Fruit fly (Drosophila melanogaster) whole organism, embryonic: ENCODE results near the gene CG14882.

ENCODE experiments used
- Adf1 ChIP-seq: fragments of 200-800 bp; sonication (Bioruptor generic); IDR thresholded peaks from 2 replicates; pipeline ENCODE4 v1.3.6; 2022; ENCODE audit warnings: missing biosample characterization, missing genetic modification characterization
- Bgb ChIP-seq: fragments of 200-800 bp; sonication (Bioruptor generic); IDR thresholded peaks from 2 replicates; pipeline ENCODE4 v1.3.6; 2022; ENCODE audit warnings: missing biosample characterization, missing genetic modification characterization; ENCODE audit not compliant: partially characterized antibody
- Bteb2 ChIP-seq: fragments of 200-800 bp; sonication (Bioruptor generic); optimal IDR thresholded peaks from 2 replicates; lab custom pipeline; 2016; ENCODE audit warnings: missing biosample characterization, missing genetic modification characterization
- CG10321 ChIP-seq: fragments of 200-800 bp; sonication (Bioruptor generic); IDR thresholded peaks from 2 replicates; pipeline ENCODE4 v1.3.6; 2022; ENCODE audit warnings: missing biosample characterization, missing genetic modification characterization
- CG11456 ChIP-seq: fragments of 200-800 bp; sonication (Bioruptor generic); IDR thresholded peaks from 3 replicates; pipeline ENCODE4 v1.3.6; 2022; ENCODE audit warnings: missing biosample characterization, missing genetic modification characterization
- CG11695 ChIP-seq: fragments of 200-800 bp; sonication (Bioruptor generic); IDR thresholded peaks from 3 replicates; pipeline ENCODE4 v1.3.6; 2022; ENCODE audit warnings: missing biosample characterization, missing genetic modification characterization
- CG17385 ChIP-seq: fragments of 200-800 bp; sonication (Bioruptor generic); optimal IDR thresholded peaks from 3 replicates; lab custom pipeline; 2018; ENCODE audit warnings: missing biosample characterization, mild to moderate bottlenecking, missing genetic modification characterization
- CG18599 ChIP-seq: fragments of 200-800 bp; sonication (Bioruptor generic); optimal IDR thresholded peaks from 3 replicates; lab custom pipeline; 2017; ENCODE audit warnings: missing biosample characterization, missing genetic modification characterization, mild to moderate bottlenecking, moderate library complexity, missing genetic modification reagents
- CG2889 ChIP-seq: fragments of 200-800 bp; sonication (Bioruptor generic); IDR thresholded peaks from 3 replicates; pipeline ENCODE4 v1.3.6; 2022; ENCODE audit warnings: missing biosample characterization, missing genetic modification characterization
- CG34376 ChIP-seq: fragments of 200-800 bp; sonication (Bioruptor generic); optimal IDR thresholded peaks from 2 replicates; lab custom pipeline; 2018; ENCODE audit warnings: missing biosample characterization, mild to moderate bottlenecking, missing genetic modification characterization
- CG42726 ChIP-seq: fragments of 200-800 bp; sonication (Bioruptor generic); IDR thresholded peaks from 2 replicates; pipeline ENCODE4 v1.3.6; 2022; ENCODE audit warnings: missing biosample characterization, missing genetic modification characterization; ENCODE audit not compliant: partially characterized antibody
- CG4360 ChIP-seq: fragments of 200-800 bp; sonication (Bioruptor generic); IDR thresholded peaks from 2 replicates; pipeline ENCODE4 v1.3.6; 2022; ENCODE audit warnings: missing biosample characterization, missing genetic modification characterization
- CG4404 ChIP-seq: fragments of 200-800 bp; sonication (Bioruptor generic); IDR thresholded peaks from 2 replicates; pipeline ENCODE4 v1.3.6; 2022; ENCODE audit warnings: missing biosample characterization, missing genetic modification characterization
- CG4854 ChIP-seq: fragments of 200-800 bp; sonication (Bioruptor generic); optimal IDR thresholded peaks from 2 replicates; lab custom pipeline; 2016; ENCODE audit warnings: missing biosample characterization, missing genetic modification characterization, inconsistent platforms
- CG5245 ChIP-seq: fragments of 200-800 bp; sonication (Bioruptor generic); optimal IDR thresholded peaks from 3 replicates; lab custom pipeline; 2016; ENCODE audit warnings: missing biosample characterization, missing genetic modification characterization
- CG6272 ChIP-seq: fragments of 200-800 bp; sonication (Bioruptor generic); IDR thresholded peaks from 2 replicates; pipeline ENCODE4 v1.3.6; 2022; ENCODE audit warnings: missing biosample characterization, missing genetic modification characterization
- CG7786 ChIP-seq: fragments of 200-800 bp; sonication (Bioruptor generic); optimal IDR thresholded peaks from 2 replicates; lab custom pipeline; 2016; ENCODE audit warnings: missing biosample characterization, missing genetic modification characterization
- CG8478 ChIP-seq: fragments of >200 bp; optimal IDR thresholded peaks from 2 replicates; lab custom pipeline; 2018
- CTCF ChIP-seq: fragments of 200-800 bp; sonication (Bioruptor generic); optimal IDR thresholded peaks from 2 replicates; lab custom pipeline; 2017; ENCODE audit warnings: missing biosample characterization, mild to moderate bottlenecking, missing genetic modification characterization, moderate library complexity
- CoRest ChIP-seq: fragments of 200-800 bp; sonication (Bioruptor generic); optimal IDR thresholded peaks from 3 replicates; lab custom pipeline; 2018; ENCODE audit warnings: missing biosample characterization, mild to moderate bottlenecking, missing genetic modification characterization, moderate library complexity
- Dip3 ChIP-seq: fragments of 200-800 bp; sonication (Bioruptor generic); optimal IDR thresholded peaks from 3 replicates; lab custom pipeline; 2016; ENCODE audit warnings: missing biosample characterization, missing genetic modification characterization
- Drgx ChIP-seq: fragments of 200-800 bp; sonication (Bioruptor generic); IDR thresholded peaks from 2 replicates; pipeline ENCODE4 v1.3.6; 2022; ENCODE audit warnings: missing biosample characterization, missing genetic modification characterization
- HmgD ChIP-seq: fragments of 200-800 bp; sonication (Bioruptor generic); optimal IDR thresholded peaks from 3 replicates; lab custom pipeline; 2016; ENCODE audit warnings: missing biosample characterization, missing genetic modification characterization
- Jarid2 ChIP-seq: fragments of 200-800 bp; sonication (Bioruptor generic); optimal IDR thresholded peaks from 3 replicates; lab custom pipeline; 2017; ENCODE audit warnings: mild to moderate bottlenecking, missing biosample characterization, missing genetic modification reagents, missing genetic modification characterization
- Myb ChIP-seq: fragments of 200-800 bp; sonication (Bioruptor generic); optimal IDR thresholded peaks from 2 replicates; lab custom pipeline; 2016; ENCODE audit warnings: missing biosample characterization, missing genetic modification characterization
- Nf-YA ChIP-seq: fragments of 200-800 bp; sonication (Bioruptor generic); IDR thresholded peaks from 2 replicates; pipeline ENCODE4 v1.3.6; 2022; ENCODE audit warnings: missing biosample characterization, missing genetic modification characterization
- Nf-YB ChIP-seq: fragments of 200-800 bp; sonication (Bioruptor generic); optimal IDR thresholded peaks from 3 replicates; lab custom pipeline; 2019; ENCODE audit warnings: missing biosample characterization, mild to moderate bottlenecking, missing genetic modification characterization, moderate library complexity
- Nf-YC ChIP-seq: fragments of 200-800 bp; optimal IDR thresholded peaks from 3 replicates; lab custom pipeline; 2019; ENCODE audit warnings: missing biosample characterization, mild to moderate bottlenecking, missing genetic modification characterization, moderate library complexity
- Rfx ChIP-seq: fragments of 200-800 bp; sonication (Bioruptor generic); IDR thresholded peaks from 2 replicates; pipeline ENCODE4 v1.3.6; 2022; ENCODE audit warnings: missing biosample characterization, missing genetic modification characterization
- Taf1 ChIP-seq: fragments of 200-800 bp; sonication (Bioruptor generic); IDR thresholded peaks from 2 replicates; pipeline ENCODE4 v1.3.6; 2022; ENCODE audit warnings: missing biosample characterization, missing genetic modification characterization
- chm ChIP-seq: fragments of 200-800 bp; sonication (Bioruptor generic); IDR thresholded peaks from 2 replicates; pipeline ENCODE4 v1.3.6; 2022; ENCODE audit warnings: missing biosample characterization, missing genetic modification characterization
- crp ChIP-seq, 2 experiments: fragments of 200-800 bp; sonication (Bioruptor generic); optimal IDR thresholded peaks; 2 replicates in 1 of 2; 3 replicates in 1 of 2; lab custom pipeline; 2017; ENCODE audit warnings: missing biosample characterization in 2 of 2, missing genetic modification characterization in 2 of 2, mild to moderate bottlenecking in 1 of 2, moderate library complexity in 1 of 2
- dm ChIP-seq: fragments of 200-800 bp; sonication (Bioruptor generic); optimal IDR thresholded peaks from 3 replicates; lab custom pipeline; 2016; ENCODE audit warnings: missing biosample characterization, missing genetic modification characterization
- her ChIP-seq: fragments of 200-800 bp; sonication (Bioruptor generic); optimal IDR thresholded peaks from 2 replicates; lab custom pipeline; 2016; ENCODE audit warnings: missing biosample characterization, missing genetic modification characterization
- hkb ChIP-seq, 2 experiments: fragments of 200-800 bp in 1 of 2; fragments of >200 bp in 1 of 2; sonication (Bioruptor generic) in 1 of 2; IDR thresholded peaks in 1 of 2; optimal IDR thresholded peaks in 1 of 2; 2 replicates each; pipeline versions ENCODE4 v1.3.6 to Lab custom; 2017 to 2022; ENCODE audit warnings: missing biosample characterization in 1 of 2, missing genetic modification characterization in 1 of 2
- insv ChIP-seq, 2 experiments: fragments of 200-800 bp; sonication (Bioruptor generic); optimal IDR thresholded peaks; 3 replicates each; lab custom pipeline; 2016 to 2018; ENCODE audit warnings: missing biosample characterization in 2 of 2, missing genetic modification characterization in 2 of 2
- jigr1 ChIP-seq: fragments of 200-800 bp; sonication (Bioruptor generic); IDR thresholded peaks from 3 replicates; pipeline ENCODE4 v1.3.6; 2022; ENCODE audit warnings: missing biosample characterization, missing genetic modification characterization
- kni ChIP-seq: fragments of 200-800 bp; sonication (Bioruptor generic); optimal IDR thresholded peaks from 3 replicates; lab custom pipeline; 2017; ENCODE audit warnings: mild to moderate bottlenecking, missing biosample characterization, missing genetic modification reagents, missing genetic modification characterization
- knrl ChIP-seq: fragments of 200-800 bp; sonication (Bioruptor generic); IDR thresholded peaks from 3 replicates; pipeline ENCODE4 v1.3.6; 2022; ENCODE audit warnings: missing biosample characterization, missing genetic modification characterization; ENCODE audit not compliant: partially characterized antibody
- pfk ChIP-seq: fragments of 200-800 bp; sonication (Bioruptor generic); optimal IDR thresholded peaks from 2 replicates; lab custom pipeline; 2018; ENCODE audit warnings: missing biosample characterization, mild to moderate bottlenecking, missing genetic modification characterization, moderate library complexity
- pho ChIP-seq: fragments of 200-800 bp; sonication (Bioruptor generic); optimal IDR thresholded peaks from 2 replicates; lab custom pipeline; 2016; ENCODE audit warnings: missing biosample characterization, missing genetic modification characterization
- phol ChIP-seq: fragments of 200-800 bp; sonication (Bioruptor generic); optimal IDR thresholded peaks from 3 replicates; lab custom pipeline; 2018; ENCODE audit warnings: missing biosample characterization, mild to moderate bottlenecking, missing genetic modification characterization, moderate library complexity
- sc ChIP-seq, 3 experiments: fragments of >200 bp in 2 of 3; fragments of 200-800 bp in 1 of 3; sonication (Bioruptor generic) in 1 of 3; optimal IDR thresholded peaks; 2 replicates in 2 of 3; 3 replicates in 1 of 3; lab custom pipeline; 2017; ENCODE audit warnings: mild to moderate bottlenecking in 1 of 3, missing biosample characterization in 1 of 3, missing genetic modification characterization in 1 of 3, missing genetic modification reagents in 1 of 3
- scrt ChIP-seq: fragments of 200-800 bp; sonication (Bioruptor generic); optimal IDR thresholded peaks from 2 replicates; lab custom pipeline; 2018; ENCODE audit warnings: missing biosample characterization, mild to moderate bottlenecking, missing genetic modification characterization, moderate library complexity
- seq ChIP-seq: fragments of 200-800 bp; sonication (Bioruptor generic); IDR thresholded peaks from 2 replicates; pipeline ENCODE4 v1.3.6; 2022; ENCODE audit warnings: missing biosample characterization, missing genetic modification characterization
- tll ChIP-seq, 2 experiments: fragments of 200-800 bp in 1 of 2; fragments of >200 bp in 1 of 2; sonication (Bioruptor generic) in 1 of 2; optimal IDR thresholded peaks; 2 replicates each; lab custom pipeline; 2017 to 2019; ENCODE audit warnings: missing biosample characterization in 2 of 2, missing genetic modification characterization in 2 of 2, mild to moderate bottlenecking in 1 of 2, moderate library complexity in 1 of 2
- ttk ChIP-seq: fragments of 200-800 bp; sonication (Bioruptor generic); IDR thresholded peaks from 2 replicates; pipeline ENCODE4 v2.1.2; 2022; ENCODE audit warnings: missing biosample characterization, missing genetic modification characterization
- z ChIP-seq: fragments of 200-800 bp; sonication (Bioruptor generic); IDR thresholded peaks from 3 replicates; pipeline ENCODE4 v1.3.6; 2022; ENCODE audit warnings: missing biosample characterization, missing genetic modification characterization

CG14882 gene

dm6 chr3R:16403734-16404057, 39.3 kb upstream of the CG14882 start (continued):
- no peak for TF ChIP-seq CG4404 (GFP tag; lab: Robert Waterston, UW)
- 0 out of 2 replicates have a peak, but pooled peaks have one; percentile 37 for TF ChIP-seq ttk (GFP tag; lab: Robert Waterston, UW)
- TF ChIP-seq CG10321 (GFP tag; lab: Robert Waterston, UW), result peak; percentile 92
- TF ChIP-seq Bteb2 (GFP tag; lab: Kevin White, UChicago), result no peak
- TF ChIP-seq her (GFP tag; lab: Kevin White, UChicago), result no peak
- TF ChIP-seq dm (GFP tag; lab: Kevin White, UChicago), result no peak
- no peak for TF ChIP-seq CG42726 (GFP tag; lab: Robert Waterston, UW)
- peak; percentile 56 for TF ChIP-seq Jarid2 (GFP tag; lab: Kevin White, UChicago)
- peak; percentile 46 for TF ChIP-seq CTCF
- no peak for TF ChIP-seq chm
- TF ChIP-seq sc (optimal IDR thresholded peaks at IDR 0.05; lab: Kevin White, UChicago), result no peak
- no peak for TF ChIP-seq sc (GFP tag; optimal IDR thresholded peaks at IDR 0.05; lab: Kevin White, UChicago)
- 0 out of 2 replicates have a peak, but pooled peaks have one; percentile 30 for TF ChIP-seq Bgb
- no peak for TF ChIP-seq CG17385 (GFP tag; lab: Kevin White, UChicago)
- TF ChIP-seq CG11695, result no peak
- TF ChIP-seq phol (tag; lab: Kevin White, UChicago), result peak; percentile 30
- peak in 1 of 2 experiments; percentile 52 for TF ChIP-seq insv (GFP tag; optimal IDR thresholded peaks at IDR 0.05; lab: Kevin White, UChicago)
- no peak for TF ChIP-seq crp (GFP tag; optimal IDR thresholded peaks at IDR 0.05; lab: Kevin White, UChicago)
- TF ChIP-seq CoRest (tag; lab: Kevin White, UChicago), result peak; percentile 42
- no peak for TF ChIP-seq pho (GFP tag; lab: Kevin White, UChicago)
- TF ChIP-seq knrl (GFP tag; lab: Robert Waterston, UW), result peak; percentile 18; the same call in 1 of the 3 replicates
- peak; percentile 98 for TF ChIP-seq CG8478 (lab: Kevin White, UChicago)
- TF ChIP-seq kni (GFP tag; lab: Kevin White, UChicago), result peak; percentile 5
- no peak for TF ChIP-seq scrt
- TF ChIP-seq Adf1 (GFP tag; lab: Robert Waterston, UW), result peak; percentile 63; the same call in 1 of the 2 replicates
- TF ChIP-seq Rfx, result peak; percentile 74
- peak; percentile 99 for TF ChIP-seq pfk (GFP tag; lab: Kevin White, UChicago)
- peak; percentile 94 for TF ChIP-seq z (GFP tag; lab: Robert Waterston, UW)
- TF ChIP-seq Nf-YA, result peak; percentile 74
- TF ChIP-seq hkb (optimal IDR thresholded peaks at IDR 0.05; lab: Kevin White, UChicago), result no peak
- TF ChIP-seq hkb (GFP tag; IDR thresholded peaks at IDR 0.05; lab: Robert Waterston, UW), result no peak
- TF ChIP-seq CG18599 (GFP tag; lab: Kevin White, UChicago), result no peak
- TF ChIP-seq Dip3 (GFP tag; lab: Kevin White, UChicago), result no peak
- TF ChIP-seq Nf-YB, result peak; percentile 99
- TF ChIP-seq Myb (GFP tag; lab: Kevin White, UChicago), result no peak
- no peak for TF ChIP-seq CG6272 (GFP tag; lab: Robert Waterston, UW)
- TF ChIP-seq tll (GFP tag; optimal IDR thresholded peaks at IDR 0.05; lab: Kevin White, UChicago), result peak in 1 of 2 experiments; percentile 16
- TF ChIP-seq Drgx (GFP tag; lab: Robert Waterston, UW), result 0 out of 2 replicates have a peak, but pooled peaks have one; percentile 8
- TF ChIP-seq jigr1 (GFP tag; lab: Robert Waterston, UW), result no peak
- TF ChIP-seq HmgD (GFP tag; lab: Kevin White, UChicago), result peak; percentile 38

- no peak for TF ChIP-seq CG34376
- TF ChIP-seq her (GFP tag; lab: Kevin White, UChicago), result no peak
- TF ChIP-seq CG2889, result 0 out of 3 replicates have a peak, but pooled peaks have one; percentile 12
- TF ChIP-seq Nf-YC (tag; lab: Kevin White, UChicago), result peak; percentile 79
- no peak for TF ChIP-seq CG5245 (GFP tag; lab: Kevin White, UChicago)
- TF ChIP-seq CG11456 (GFP tag; lab: Robert Waterston, UW), result 0 out of 3 replicates have a peak, but pooled peaks have one; percentile 18
- no peak for TF ChIP-seq CG4854 (GFP tag; lab: Kevin White, UChicago)
- TF ChIP-seq CG7786 (GFP tag; lab: Kevin White, UChicago), result no peak
- peak; percentile 72; the same call in 1 of the 2 replicates for TF ChIP-seq seq
- TF ChIP-seq Taf1 (GFP tag; lab: Robert Waterston, UW), result no peak
- peak; percentile 84 for TF ChIP-seq Nf-YB
- TF ChIP-seq CG4360 (GFP tag; lab: Robert Waterston, UW), result peak; percentile 28; the same call in 1 of the 2 replicates
- TF ChIP-seq, all 482 proteins: peak for 6
Observed at dm6 chr3R:16406618-16407017, 36.4 kb upstream of the CG14882 start.
